Worm (Caenorhabditis elegans): ENCODE measurements around the gene nifk-1.
A peak's percentile ranks its signal among the peaks of the same experiment; 100 is the strongest.

nifk-1 gene

DNA sequence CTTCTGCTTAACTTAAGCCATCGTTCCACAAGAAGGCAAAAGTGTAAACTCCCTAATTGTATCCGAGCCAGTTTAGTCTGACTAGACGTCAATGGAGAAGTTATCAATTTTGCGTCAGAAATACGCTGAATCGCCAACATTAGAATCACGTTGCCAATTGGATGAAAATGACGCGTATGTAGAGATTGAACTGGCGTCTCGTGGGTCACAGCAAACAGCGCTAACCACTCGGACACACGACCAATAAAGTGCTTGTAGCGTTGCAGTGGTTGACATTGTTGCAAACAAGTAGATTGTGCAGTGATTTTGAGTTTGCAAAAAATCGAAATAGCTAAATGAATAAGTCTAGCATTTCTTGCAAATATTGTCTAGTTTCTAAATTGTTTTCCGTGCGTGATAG, 3.5 kb downstream of the nifk-1 start (continued):
- TF ChIP-seq ets-4 (tag; optimal IDR thresholded peaks at IDR 0.05) (peak; percentile 68), ceh-19 (GFP tag; optimal IDR thresholded peaks at IDR 0.05) (peak; percentile 73), ceh-45 (GFP tag; IDR thresholded peaks at IDR 0.05) (peak; percentile 63; the same call in 1 of the 2 replicates), K02D7.2 (tag; optimal IDR thresholded peaks at IDR 0.05) (peak; percentile 59), pqm-1 (tag; optimal IDR thresholded peaks at IDR 0.05) (peak; percentile 44), ama-1 (optimal IDR thresholded peaks at IDR 0.05) (no peak), fkh-6 (tag; optimal IDR thresholded peaks at IDR 0.05) (peak; percentile 81), che-1 (tag; optimal IDR thresholded peaks at IDR 0.05) (peak; percentile 86), lin-11 (tag; optimal IDR thresholded peaks at IDR 0.05) (peak; percentile 65), pag-3 (tag; optimal IDR thresholded peaks at IDR 0.05; ENCODE audit: borderline replicate concordance) (no peak), ceh-34 (tag; optimal IDR thresholded peaks at IDR 0.05) (peak; percentile 77), odd-2 (tag; optimal IDR thresholded peaks at IDR 0.05) (no peak), syd-9 (tag; optimal IDR thresholded peaks at IDR 0.05) (peak; percentile 80), elt-4 (tag; optimal IDR thresholded peaks at IDR 0.05) (no peak), rnt-1 (tag; optimal IDR thresholded peaks at IDR 0.05) (peak; percentile 62), sox-4 (tag; optimal IDR thresholded peaks at IDR 0.05) (peak; percentile 72), C08G9.2 (tag; optimal IDR thresholded peaks at IDR 0.05) (peak; percentile 62), pha-4 (tag; optimal IDR thresholded peaks at IDR 0.05) (no peak), ceh-31 (tag; optimal IDR thresholded peaks at IDR 0.05) (peak; percentile 30), tbx-7 (tag; optimal IDR thresholded peaks at IDR 0.05) (no peak), ztf-16 (tag; optimal IDR thresholded peaks at IDR 0.05) (peak; percentile 60), pat-9 (tag; optimal IDR thresholded peaks at IDR 0.05) (peak; percentile 74), unc-55 (GFP tag; optimal IDR thresholded peaks at IDR 0.05) (no peak), fax-1 (tag; optimal IDR thresholded peaks at IDR 0.05) (peak; percentile 70), mec-3 (tag; optimal IDR thresholded peaks at IDR 0.05; ENCODE audit: borderline replicate concordance) (no peak), dmd-4 (tag; optimal IDR thresholded peaks at IDR 0.05; ENCODE audit: borderline replicate concordance) (peak; percentile 66), ceh-18 (tag; optimal IDR thresholded peaks at IDR 0.05) (peak; percentile 35), ceh-24 (tag; optimal IDR thresholded peaks at IDR 0.05) (peak; percentile 25), ceh-9 (tag; optimal IDR thresholded peaks at IDR 0.05) (peak; percentile 62), zip-5 (tag; optimal IDR thresholded peaks at IDR 0.05) (peak; percentile 35), pha-2 (tag; optimal IDR thresholded peaks at IDR 0.05) (peak; percentile 63), ceh-48 (tag; optimal IDR thresholded peaks at IDR 0.05) (peak; percentile 65), npax-4 (tag; optimal IDR thresholded peaks at IDR 0.05) (peak; percentile 65), ceh-14 (tag; optimal IDR thresholded peaks at IDR 0.05) (peak; percentile 45), ref-2 (tag; optimal IDR thresholded peaks at IDR 0.05) (peak; percentile 88), unc-86 (tag; optimal IDR thresholded peaks at IDR 0.05) (peak; percentile 59), ceh-22 (tag; optimal IDR thresholded peaks at IDR 0.05) (no peak)

DNA sequence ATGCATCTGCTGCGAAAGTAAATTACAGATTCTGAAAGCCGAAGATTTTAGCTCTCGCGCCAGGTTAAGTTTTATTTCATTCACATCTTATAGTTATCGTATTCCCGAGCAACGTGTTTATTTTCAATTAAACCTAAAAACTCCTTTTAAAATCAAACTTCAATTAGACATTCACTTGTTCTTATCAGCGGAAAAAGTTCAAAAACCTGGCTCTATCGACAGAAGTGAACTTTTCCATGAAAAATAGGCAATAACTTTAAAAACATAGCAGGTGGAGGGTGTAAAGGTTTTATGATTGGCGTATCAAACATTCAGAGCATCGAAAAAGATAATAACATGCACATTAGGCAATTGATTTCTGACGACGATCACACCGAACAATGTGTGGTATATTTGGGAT, 4.1 kb downstream of the nifk-1 start, which contains the start of gene ppat-1:
TSS of gene ppat-1 (plus strand) at position 316 of the 400 bp plus-strand sequence.
- TF ChIP-seq mec-3 (tag; optimal IDR thresholded peaks at IDR 0.05; ENCODE audit: borderline replicate concordance) (no peak), pax-1 (tag; optimal IDR thresholded peaks at IDR 0.05) (no peak), hlh-15 (tag; optimal IDR thresholded peaks at IDR 0.05) (no peak), ceh-31 (tag; optimal IDR thresholded peaks at IDR 0.05) (no peak), ceh-48 (tag; optimal IDR thresholded peaks at IDR 0.05) (no peak), fkh-10 (GFP tag; optimal IDR thresholded peaks at IDR 0.05) (no peak), tbx-7 (tag; optimal IDR thresholded peaks at IDR 0.05) (no peak), C08G9.2 (tag; optimal IDR thresholded peaks at IDR 0.05) (no peak)

DNA sequence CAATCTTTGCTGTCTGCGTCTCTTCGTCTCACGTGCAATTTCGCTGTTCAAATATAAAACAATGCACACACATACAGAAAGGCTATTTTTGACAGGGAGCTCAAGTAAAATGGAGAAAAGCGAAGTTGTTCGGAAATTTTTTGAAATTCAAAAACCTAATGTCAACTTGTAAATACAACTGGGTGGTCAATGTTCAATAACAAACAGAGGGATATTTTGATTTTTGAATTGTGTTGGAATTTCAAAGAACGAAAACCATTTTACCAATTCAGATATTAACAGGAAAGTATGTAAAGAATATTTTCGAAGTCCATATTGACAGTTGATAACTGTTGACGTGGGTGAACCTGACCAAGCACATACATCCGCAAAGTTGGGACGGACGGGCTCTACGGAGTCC, 4.8 kb downstream of the nifk-1 start, which contains the start of gene tag-243:
TSS of gene tag-243 (minus strand) at position 101 of the 400 bp plus-strand sequence.
- no peak for TF ChIP-seq che-1 (tag; optimal IDR thresholded peaks at IDR 0.05)
- no peak for TF ChIP-seq hlh-13 (GFP tag; optimal IDR thresholded peaks at IDR 0.05)
- TF ChIP-seq C08G9.2 (tag; optimal IDR thresholded peaks at IDR 0.05) = no peak
- no peak for TF ChIP-seq nhr-11 (tag; optimal IDR thresholded peaks at IDR 0.05)
- TF ChIP-seq ceh-9 (tag; optimal IDR thresholded peaks at IDR 0.05) = no peak
- TF ChIP-seq ahr-1 (tag; optimal IDR thresholded peaks at IDR 0.05) = no peak
- TF ChIP-seq syd-9 (tag; optimal IDR thresholded peaks at IDR 0.05) = no peak
- no peak for TF ChIP-seq ceh-24 (tag; optimal IDR thresholded peaks at IDR 0.05)
